Worm (Caenorhabditis elegans) whole organism, L3 larva: ENCODE results near the gene lys-1.
A peak's percentile ranks its signal among the peaks of the same experiment; 100 is the strongest.

ENCODE experiments used
- egl-27 ChIP-seq: sonication (generic microtip); optimal IDR thresholded peaks from 4 replicates; lab custom pipeline; 2017; ENCODE audit warnings: missing biosample characterization, missing genetic modification reagents, missing genetic modification characterization
- pha-4 ChIP-seq: fragments of 150-350 bp; optimal IDR thresholded peaks from 2 replicates; lab custom pipeline; 2014; ENCODE audit warnings: missing biosample characterization, missing genetic modification reagents, missing genetic modification characterization

Gene lys-1

DNA sequence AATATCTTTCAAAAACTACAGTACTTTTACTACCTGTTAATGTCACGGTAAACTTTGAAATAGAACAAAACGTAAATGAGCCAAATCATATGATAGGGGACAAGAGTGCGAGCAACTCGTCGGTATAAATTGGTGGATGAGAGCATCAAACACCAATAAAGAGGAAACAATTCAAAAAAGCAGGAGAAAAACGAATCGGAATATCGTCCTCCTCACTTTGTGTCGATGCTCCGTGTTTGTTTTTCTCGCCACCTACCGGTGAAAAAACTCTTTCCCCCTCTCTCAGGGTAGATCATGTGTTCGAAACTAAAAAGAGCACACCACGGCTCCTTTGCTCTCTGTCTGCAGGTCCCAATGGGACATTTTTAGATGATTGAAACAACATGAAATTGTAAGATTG lies 50.4 kb downstream of the lys-1 start:
- TF ChIP-seq pha-4 (tag; lab: Kevin White, UChicago) (peak; percentile 74), egl-27 (no peak)
